Comparison of ENCODE assay signal across 1 fruit fly cellular context in genomic region chr3R:11617363-11617762, dm6.
A peak's percentile ranks its signal among the peaks of the same experiment; 100 is the strongest.
TF ChIP-seq lines count a peak whose summit lies in the region.

No protein-coding gene starts in this region.

TF ChIP-seq in whole organism, embryonic, 481 proteins besides CTCF, POLR2A, EP300 and RAD21 (continued from another document):
- TF ChIP-seq CG3407 (GFP tag; optimal IDR thresholded peaks at IDR 0.05; lab: Kevin White, UChicago) (peak; percentile 41), Awh (GFP tag; IDR thresholded peaks at IDR 0.05; lab: Robert Waterston, UW) (no peak), chinmo (GFP tag; IDR thresholded peaks at IDR 0.05; lab: Robert Waterston, UW; ENCODE audit: partially characterized antibody) (no peak), Deaf1 (tag; optimal IDR thresholded peaks at IDR 0.05; lab: Kevin White, UChicago) (no peak), jumu (GFP tag; optimal IDR thresholded peaks at IDR 0.05; lab: Kevin White, UChicago) (peak; percentile 10), Sox102F (GFP tag; optimal IDR thresholded peaks at IDR 0.05; lab: Kevin White, UChicago) (peak; percentile 26), pnt (GFP tag; optimal IDR thresholded peaks at IDR 0.05; lab: Kevin White, UChicago) (peak; percentile 28), otp (GFP tag; IDR thresholded peaks at IDR 0.05; lab: Robert Waterston, UW) (no peak), Bdp1 (GFP tag; optimal IDR thresholded peaks at IDR 0.05; lab: Kevin White, UChicago) (no peak), zfh1 (GFP tag; IDR thresholded peaks at IDR 0.05; lab: Robert Waterston, UW) (peak; percentile 60; the same call in 1 of the 3 replicates), tll (GFP tag; optimal IDR thresholded peaks at IDR 0.05; lab: Kevin White, UChicago) (no peak), tin (GFP tag; optimal IDR thresholded peaks at IDR 0.05; lab: Kevin White, UChicago) (peak; percentile 13), CG7357 (GFP tag; IDR thresholded peaks at IDR 0.05; lab: Robert Waterston, UW) (peak; percentile 40; the same call in 1 of the 3 replicates), CG1024 (GFP tag; IDR thresholded peaks at IDR 0.05; lab: Robert Waterston, UW) (no peak), nom (GFP tag; optimal IDR thresholded peaks at IDR 0.05; lab: Kevin White, UChicago) (no peak), CG4360 (GFP tag; IDR thresholded peaks at IDR 0.05; lab: Robert Waterston, UW) (no peak), cwo (GFP tag; optimal IDR thresholded peaks at IDR 0.05; lab: Kevin White, UChicago) (no peak), hth (optimal IDR thresholded peaks at IDR 0.05; lab: Kevin White, UChicago) (no peak), CG1233 (GFP tag; optimal IDR thresholded peaks at IDR 0.05; lab: Kevin White, UChicago) (peak; percentile 25), Ssrp (tag; optimal IDR thresholded peaks at IDR 0.05; lab: Kevin White, UChicago) (peak; percentile 45), chif (GFP tag; optimal IDR thresholded peaks at IDR 0.05; lab: Kevin White, UChicago) (peak; percentile 3 to 46), gem (tag; optimal IDR thresholded peaks at IDR 0.05; lab: Kevin White, UChicago) (peak; percentile 75), maf-S (GFP tag; optimal IDR thresholded peaks at IDR 0.05; lab: Kevin White, UChicago) (no peak), CG8944 (GFP tag; optimal IDR thresholded peaks at IDR 0.05; lab: Kevin White, UChicago) (no peak), CG15011 (GFP tag; optimal IDR thresholded peaks at IDR 0.05; lab: Kevin White, UChicago) (no peak), twi (tag; optimal IDR thresholded peaks at IDR 0.05; lab: Kevin White, UChicago) (peak; percentile 24), CG32767 (GFP tag; IDR thresholded peaks at IDR 0.05; lab: Robert Waterston, UW) (no peak), unc-4 (GFP tag; IDR thresholded peaks at IDR 0.05; lab: Robert Waterston, UW; ENCODE audit: partially characterized antibody) (no peak), slp2 (GFP tag; optimal IDR thresholded peaks at IDR 0.05; lab: Kevin White, UChicago) (no peak), CG11504 (tag; optimal IDR thresholded peaks at IDR 0.05; lab: Kevin White, UChicago) (peak; percentile 53), zen (tag; optimal IDR thresholded peaks at IDR 0.05; lab: Kevin White, UChicago) (peak; percentile 33), CG30431 (GFP tag; optimal IDR thresholded peaks at IDR 0.05; lab: Kevin White, UChicago) (no peak), ind (GFP tag; optimal IDR thresholded peaks at IDR 0.05; lab: Kevin White, UChicago) (peak; percentile 5), odd (GFP tag; optimal IDR thresholded peaks at IDR 0.05; lab: Kevin White, UChicago) (no peak), shn (GFP tag; optimal IDR thresholded peaks at IDR 0.05; lab: Kevin White, UChicago) (no peak), pros (GFP tag; optimal IDR thresholded peaks at IDR 0.05; lab: Kevin White, UChicago) (no peak), fd102C (GFP tag; optimal IDR thresholded peaks at IDR 0.05; lab: Kevin White, UChicago) (no peak), CG13424 (tag; optimal IDR thresholded peaks at IDR 0.05; lab: Kevin White, UChicago) (peak; percentile 35), CG10462 (GFP tag; optimal IDR thresholded peaks at IDR 0.05; lab: Kevin White, UChicago) (no peak), pum (GFP tag; optimal IDR thresholded peaks at IDR 0.05; lab: Kevin White, UChicago) (peak; percentile 2), NFAT (GFP tag; IDR thresholded peaks at IDR 0.05; lab: Robert Waterston, UW) (no peak), tap (tag; optimal IDR thresholded peaks at IDR 0.05; lab: Kevin White, UChicago) (peak; percentile 9), Rfx (GFP tag; IDR thresholded peaks at IDR 0.05; lab: Robert Waterston, UW) (no peak), toy (GFP tag; IDR thresholded peaks at IDR 0.05; lab: Robert Waterston, UW) (no peak), CG16815 (GFP tag; optimal IDR thresholded peaks at IDR 0.05; lab: Kevin White, UChicago) (peak; percentile 48), pzg (GFP tag; optimal IDR thresholded peaks at IDR 0.05; lab: Kevin White, UChicago) (no peak), Oli (tag; optimal IDR thresholded peaks at IDR 0.05; lab: Kevin White, UChicago) (peak; percentile 26), CG12391 (tag; optimal IDR thresholded peaks at IDR 0.05; lab: Kevin White, UChicago) (peak; percentile 64), CG3838 (GFP tag; optimal IDR thresholded peaks at IDR 0.05; lab: Kevin White, UChicago) (no peak), ab (GFP tag; optimal IDR thresholded peaks at IDR 0.05; lab: Kevin White, UChicago) (no peak), CrebB (tag; optimal IDR thresholded peaks at IDR 0.05; lab: Kevin White, UChicago) (no peak), sr (GFP tag; IDR thresholded peaks at IDR 0.05; lab: Robert Waterston, UW) (no peak), CG11398 (GFP tag; optimal IDR thresholded peaks at IDR 0.05; lab: Kevin White, UChicago) (no peak), corto (GFP tag; optimal IDR thresholded peaks at IDR 0.05; lab: Kevin White, UChicago) (no peak), unpg (GFP tag; optimal IDR thresholded peaks at IDR 0.05; lab: Kevin White, UChicago) (peak; percentile 58), CG3995 (GFP tag; optimal IDR thresholded peaks at IDR 0.05; lab: Kevin White, UChicago) (no peak), Fer2 (tag; optimal IDR thresholded peaks at IDR 0.05; lab: Kevin White, UChicago) (no peak), CkIIα-i1 (GFP tag; IDR thresholded peaks at IDR 0.05; lab: Robert Waterston, UW) (no peak), cato (GFP tag; optimal IDR thresholded peaks at IDR 0.05; lab: Kevin White, UChicago; ENCODE audit: borderline replicate concordance) (no peak), CG9876 (GFP tag; optimal IDR thresholded peaks at IDR 0.05; lab: Kevin White, UChicago) (no peak), tio (GFP tag; optimal IDR thresholded peaks at IDR 0.05; lab: Kevin White, UChicago) (peak; percentile 36), Mrtf (GFP tag; IDR thresholded peaks at IDR 0.05; lab: Robert Waterston, UW) (no peak), CG16863 (GFP tag; optimal IDR thresholded peaks at IDR 0.05; lab: Kevin White, UChicago) (peak; percentile 37), CG18599 (GFP tag; optimal IDR thresholded peaks at IDR 0.05; lab: Kevin White, UChicago) (no peak), lola (GFP tag; optimal IDR thresholded peaks at IDR 0.05; lab: Kevin White, UChicago) (peak in 1 of 3 experiments; percentile 81), dmrt11E (tag; optimal IDR thresholded peaks at IDR 0.05; lab: Kevin White, UChicago) (peak; percentile 85), CG15601 (tag; optimal IDR thresholded peaks at IDR 0.05; lab: Kevin White, UChicago) (peak; percentile 62), p53 (GFP tag; optimal IDR thresholded peaks at IDR 0.05; lab: Kevin White, UChicago) (no peak), CG7745 (tag; optimal IDR thresholded peaks at IDR 0.05; lab: Kevin White, UChicago) (no peak), lov (optimal IDR thresholded peaks at IDR 0.05; lab: Kevin White, UChicago) (no peak), lov (GFP tag; IDR thresholded peaks at IDR 0.05; lab: Robert Waterston, UW) (no peak), MESR4 (GFP tag; optimal IDR thresholded peaks at IDR 0.05; lab: Kevin White, UChicago) (no peak), MBD-R2 (GFP tag; IDR thresholded peaks at IDR 0.05; lab: Robert Waterston, UW) (no peak), luna (GFP tag; optimal IDR thresholded peaks at IDR 0.05; lab: Kevin White, UChicago) (no peak), Dref (GFP tag; IDR thresholded peaks at IDR 0.05; lab: Robert Waterston, UW) (no peak), CG12942 (GFP tag; optimal IDR thresholded peaks at IDR 0.05; lab: Kevin White, UChicago) (no peak), dpn (GFP tag; optimal IDR thresholded peaks at IDR 0.05; lab: Kevin White, UChicago) (no peak), NK7.1 (GFP tag; optimal IDR thresholded peaks at IDR 0.05; lab: Kevin White, UChicago) (no peak), CG7963 (GFP tag; IDR thresholded peaks at IDR 0.05; lab: Robert Waterston, UW; ENCODE audit: partially characterized antibody) (no peak), Mes4 (GFP tag; optimal IDR thresholded peaks at IDR 0.05; lab: Kevin White, UChicago) (peak; percentile 4), CG34422 (GFP tag; IDR thresholded peaks at IDR 0.05; lab: Robert Waterston, UW) (no peak), CG10565 (GFP tag; optimal IDR thresholded peaks at IDR 0.05; lab: Kevin White, UChicago) (no peak), lbe (GFP tag; optimal IDR thresholded peaks at IDR 0.05; lab: Kevin White, UChicago) (no peak), onecut (GFP tag; IDR thresholded peaks at IDR 0.05; lab: Robert Waterston, UW) (0 out of 2 replicates have a peak, but pooled peaks have one; percentile 8), Hsf (GFP tag; optimal IDR thresholded peaks at IDR 0.05; lab: Kevin White, UChicago) (peak; percentile 57), CG11093 (GFP tag; IDR thresholded peaks at IDR 0.05; lab: Robert Waterston, UW) (no peak), trem (tag; optimal IDR thresholded peaks at IDR 0.05; lab: Kevin White, UChicago) (peak; percentile 48), al (GFP tag; IDR thresholded peaks at IDR 0.05; lab: Robert Waterston, UW) (no peak), pan (optimal IDR thresholded peaks at IDR 0.05; lab: Kevin White, UChicago) (no peak), pan (GFP tag; optimal IDR thresholded peaks at IDR 0.05 in 1 of 2, IDR thresholded peaks at IDR 0.05 in 1 of 2) (no peak), Dbx (GFP tag; IDR thresholded peaks at IDR 0.05; lab: Robert Waterston, UW) (no peak)
